Fruit fly (Drosophila melanogaster): ENCODE data around the gene CBP.

CBP gene

DNA sequence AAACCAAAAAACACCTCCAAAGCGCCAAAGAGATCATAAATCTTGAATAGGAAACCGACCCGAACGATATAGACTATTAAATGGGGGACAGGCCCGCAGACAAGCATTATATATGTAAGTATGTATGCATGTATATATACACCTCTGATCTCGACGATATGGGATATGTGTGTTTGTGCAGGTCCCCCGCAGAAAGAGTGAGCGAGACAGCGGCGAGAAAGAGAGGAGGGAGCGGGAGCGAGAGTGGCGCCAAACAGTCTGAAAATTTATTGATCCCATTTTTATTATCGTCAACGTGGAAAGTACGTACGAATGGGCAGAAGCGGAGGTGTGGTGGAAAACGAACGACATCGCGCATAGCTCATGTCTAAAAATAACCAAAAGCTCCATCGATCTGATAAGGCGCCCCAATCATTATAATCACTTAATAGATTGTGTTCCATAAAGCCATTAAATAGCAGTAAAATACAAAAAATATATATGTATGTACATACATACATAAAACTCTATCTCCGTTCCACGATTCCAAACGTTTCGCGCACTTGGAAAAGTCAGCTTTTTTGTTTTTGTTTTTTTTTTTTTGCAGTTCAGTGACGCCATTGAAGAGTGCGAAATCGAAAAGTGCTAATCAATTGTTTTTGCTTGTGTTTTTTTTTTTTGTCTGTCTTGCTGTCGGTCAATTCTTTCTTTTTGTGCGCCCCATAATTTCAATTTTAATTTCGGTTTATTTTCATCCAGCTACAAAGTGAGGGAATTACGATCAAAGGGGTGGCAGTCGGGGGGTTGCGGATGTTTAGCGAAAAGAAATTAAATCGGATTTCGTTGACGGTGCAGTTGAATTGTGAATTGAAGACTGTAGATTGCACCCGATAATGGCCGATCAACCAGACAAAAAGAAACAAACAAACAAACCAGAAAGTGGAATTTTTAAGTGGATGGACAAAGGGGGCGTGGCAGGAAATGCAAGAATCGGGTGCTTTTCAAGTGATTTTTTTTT, 19.6 kb upstream of the CBP start:
- TF ChIP-seq kay (GFP tag; ENCODE audit: borderline replicate concordance): peak; percentile 59
- TF ChIP-seq Clk (GFP tag; optimal IDR thresholded peaks at IDR 0.05): no peak
- TF ChIP-seq CG7045 (GFP tag; optimal IDR thresholded peaks at IDR 0.05): no peak
- peak; percentile 91 for TF ChIP-seq tj (GFP tag; optimal IDR thresholded peaks at IDR 0.05)

dm6 chrX:7318464-7318863, 18.7 kb upstream of the CBP start:
- TF ChIP-seq CG33017 (tag; optimal IDR thresholded peaks at IDR 0.05) (no peak), tj (GFP tag; optimal IDR thresholded peaks at IDR 0.05) (peak; percentile 37)

DNA sequence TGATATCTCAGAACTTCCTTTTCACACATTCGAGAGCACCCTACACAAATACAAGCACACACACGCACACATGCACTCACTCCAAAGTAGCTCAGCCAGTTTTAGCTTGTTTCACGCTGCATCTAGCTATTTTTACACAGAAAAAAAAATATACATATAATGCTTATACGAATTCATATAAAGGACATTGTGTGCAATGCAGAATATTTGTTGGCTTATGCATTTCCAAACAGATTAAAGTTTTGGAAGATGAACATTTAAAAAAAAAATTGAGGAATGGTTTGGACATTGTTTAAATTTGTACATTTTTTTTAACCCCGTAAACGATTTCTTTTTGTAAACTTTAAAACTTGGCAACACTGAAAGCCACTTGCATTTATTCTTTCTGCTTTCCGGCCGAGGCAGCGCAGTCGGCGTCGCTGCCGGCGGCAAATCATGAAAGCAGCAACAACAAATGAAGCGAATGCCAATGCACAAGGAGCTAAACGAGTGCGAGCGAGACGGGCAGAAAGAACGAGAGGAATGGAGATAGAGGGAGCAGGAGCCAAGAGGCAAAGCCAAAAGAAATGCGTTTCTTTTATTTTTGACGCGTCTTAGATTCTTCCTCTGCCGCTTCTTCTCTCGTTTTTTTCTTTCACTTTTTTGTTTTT, 18.0 kb upstream of the CBP start:
- TF ChIP-seq pad (GFP tag; optimal IDR thresholded peaks at IDR 0.05): no peak
- TF ChIP-seq Hr96 (GFP tag; optimal IDR thresholded peaks at IDR 0.05): no peak
- TF ChIP-seq bab1 (GFP tag; optimal IDR thresholded peaks at IDR 0.05): peak; percentile 21
- no peak for TF ChIP-seq CG33017 (tag; optimal IDR thresholded peaks at IDR 0.05)
- TF ChIP-seq CG14711 (tag; optimal IDR thresholded peaks at IDR 0.05): peak; percentile 59
- no peak for TF ChIP-seq cnc (optimal IDR thresholded peaks at IDR 0.05)
- TF ChIP-seq toe (GFP tag; optimal IDR thresholded peaks at IDR 0.05): no peak
- TF ChIP-seq ovo (GFP tag; optimal IDR thresholded peaks at IDR 0.05): no peak
- peak; percentile 49 for TF ChIP-seq CG7101 (tag; optimal IDR thresholded peaks at IDR 0.05)

- no peak for TF ChIP-seq CG12768 (GFP tag; optimal IDR thresholded peaks at IDR 0.05)
- no peak for TF ChIP-seq toe (GFP tag; optimal IDR thresholded peaks at IDR 0.05)
- no peak for TF ChIP-seq cnc (optimal IDR thresholded peaks at IDR 0.05)
- TF ChIP-seq bab1 (GFP tag; optimal IDR thresholded peaks at IDR 0.05): no peak
- TF ChIP-seq Hr96 (GFP tag; optimal IDR thresholded peaks at IDR 0.05): no peak
- no peak for TF ChIP-seq CG11617 (GFP tag; optimal IDR thresholded peaks at IDR 0.05)
- no peak for TF ChIP-seq kay (GFP tag; ENCODE audit: borderline replicate concordance)
- no peak for TF ChIP-seq Clk (GFP tag; optimal IDR thresholded peaks at IDR 0.05)
Measured at dm6 chrX:7319703-7320088, 17.5 kb upstream of the CBP start.

- TF ChIP-seq cnc (optimal IDR thresholded peaks at IDR 0.05) (no peak), pad (GFP tag; optimal IDR thresholded peaks at IDR 0.05) (no peak), CG14711 (tag; optimal IDR thresholded peaks at IDR 0.05) (no peak), cic (GFP tag; optimal IDR thresholded peaks at IDR 0.05) (no peak), CG7101 (tag; optimal IDR thresholded peaks at IDR 0.05) (no peak), CG33017 (tag; optimal IDR thresholded peaks at IDR 0.05) (no peak), bab1 (GFP tag; optimal IDR thresholded peaks at IDR 0.05) (no peak), ovo (GFP tag; optimal IDR thresholded peaks at IDR 0.05) (no peak), CG12768 (GFP tag; optimal IDR thresholded peaks at IDR 0.05) (no peak), CG7045 (GFP tag; optimal IDR thresholded peaks at IDR 0.05) (no peak), CG5204 (GFP tag; optimal IDR thresholded peaks at IDR 0.05) (no peak), tj (GFP tag; optimal IDR thresholded peaks at IDR 0.05) (no peak), Hr96 (GFP tag; optimal IDR thresholded peaks at IDR 0.05) (no peak), CG11617 (GFP tag; optimal IDR thresholded peaks at IDR 0.05) (no peak), kay (GFP tag; ENCODE audit: borderline replicate concordance) (no peak), CG1620 (GFP tag; optimal IDR thresholded peaks at IDR 0.05) (no peak), Clk (GFP tag; optimal IDR thresholded peaks at IDR 0.05) (no peak), Mnt (GFP tag; optimal IDR thresholded peaks at IDR 0.05) (no peak), toe (GFP tag; optimal IDR thresholded peaks at IDR 0.05) (no peak)
Measured at dm6 chrX:7320455-7321224, 16.5 kb upstream of the CBP start.

dm6 chrX:7321829-7322228, 15.3 kb upstream of the CBP start:
- TF ChIP-seq CG7101 (tag; optimal IDR thresholded peaks at IDR 0.05) (no peak), ovo (GFP tag; optimal IDR thresholded peaks at IDR 0.05) (no peak), tj (GFP tag; optimal IDR thresholded peaks at IDR 0.05) (no peak), toe (GFP tag; optimal IDR thresholded peaks at IDR 0.05) (no peak), CG7045 (GFP tag; optimal IDR thresholded peaks at IDR 0.05) (no peak), kay (GFP tag; ENCODE audit: borderline replicate concordance) (no peak), Crg-1 (GFP tag; optimal IDR thresholded peaks at IDR 0.05) (no peak), CG14711 (tag; optimal IDR thresholded peaks at IDR 0.05) (no peak), CG1620 (GFP tag; optimal IDR thresholded peaks at IDR 0.05) (no peak), CG11617 (GFP tag; optimal IDR thresholded peaks at IDR 0.05) (no peak), cnc (optimal IDR thresholded peaks at IDR 0.05) (no peak)
